Worm (Caenorhabditis elegans): ENCODE measurements around the gene C28H8.3.
A peak's percentile ranks its signal among the peaks of the same experiment; 100 is the strongest.

C28H8.3 gene

ce11 chrIII:5938790-5939452 is 30.4 kb downstream of the C28H8.3 start:
- TF ChIP-seq skn-1 (tag; optimal IDR thresholded peaks at IDR 0.05), result peak; percentile 19
- no peak for TF ChIP-seq nhr-90 (tag; optimal IDR thresholded peaks at IDR 0.05; ENCODE audit: poor library complexity)
- no peak for TF ChIP-seq grh-1 (GFP tag; IDR thresholded peaks at IDR 0.05)
- peak; percentile 67 for TF ChIP-seq nhr-85 (tag)

ce11 chrIII:5939453-5940296 is 31.2 kb downstream of the C28H8.3 start, which contains the start of gene ubq-1:
Gene ubq-1, plus strand, starts transcription at chrIII:5940254.
- TF ChIP-seq rnt-1 (tag; optimal IDR thresholded peaks at IDR 0.05) (peak; percentile 18), elt-2 (tag; optimal IDR thresholded peaks at IDR 0.05) (peak; percentile 19), snu-23 (GFP tag; optimal IDR thresholded peaks at IDR 0.05) (peak; percentile 1), efl-1 (optimal IDR thresholded peaks at IDR 0.05) (no peak), efl-1 (GFP tag; optimal IDR thresholded peaks at IDR 0.05 in 1 of 2) (peak in 1 of 2 experiments; percentile 65), zip-4 (GFP tag; optimal IDR thresholded peaks at IDR 0.05) (peak; percentile 55), xbp-1 (tag; optimal IDR thresholded peaks at IDR 0.05) (no peak), mep-1 (tag; optimal IDR thresholded peaks at IDR 0.05) (peak; percentile 34), nhr-47 (tag; optimal IDR thresholded peaks at IDR 0.05) (no peak), pax-3 (tag; optimal IDR thresholded peaks at IDR 0.05) (no peak), nhr-19 (GFP tag; conservative IDR thresholded peaks at IDR 0.05) (0 out of 2 replicates have a peak, but pooled peaks have one; percentile 20), lin-35 (GFP tag; optimal IDR thresholded peaks at IDR 0.05) (peak in 1 of 2 experiments; percentile 15), Y116A8C.19 (tag; optimal IDR thresholded peaks at IDR 0.05; ENCODE audit: borderline replicate concordance) (no peak), dsc-1 (tag; optimal IDR thresholded peaks at IDR 0.05) (peak; percentile 14), nhr-71 (tag; optimal IDR thresholded peaks at IDR 0.05) (peak; percentile 48), ces-1 (GFP tag; optimal IDR thresholded peaks at IDR 0.05) (no peak), ceh-82 (tag; optimal IDR thresholded peaks at IDR 0.05) (no peak), lin-13 (GFP tag; optimal IDR thresholded peaks at IDR 0.05) (no peak), egl-27 (tag; optimal IDR thresholded peaks at IDR 0.05) (no peak), sup-37 (GFP tag; optimal IDR thresholded peaks at IDR 0.05) (no peak), nhr-20 (tag; optimal IDR thresholded peaks at IDR 0.05) (no peak), ztf-4 (tag; optimal IDR thresholded peaks at IDR 0.05) (peak; percentile 42)

ce11 chrIII:5940525-5940974 is 32.0 kb downstream of the C28H8.3 start:
- no peak for TF ChIP-seq nhr-84 (tag; optimal IDR thresholded peaks at IDR 0.05)
- TF ChIP-seq nhr-20 (tag; optimal IDR thresholded peaks at IDR 0.05), result peak; percentile 59
- TF ChIP-seq ceh-88 (GFP tag; IDR thresholded peaks at IDR 0.05), result no peak
- TF ChIP-seq lin-39 (tag; optimal IDR thresholded peaks at IDR 0.05), result no peak
- peak; percentile 1 to 33 (median 24) for TF ChIP-seq dpl-1 (GFP tag; optimal IDR thresholded peaks at IDR 0.05)
- no peak for TF ChIP-seq isw-1 (GFP tag; IDR thresholded peaks at IDR 0.05)
- TF ChIP-seq lin-15B (tag; optimal IDR thresholded peaks at IDR 0.05), result no peak
- TF ChIP-seq nhr-90 (tag; optimal IDR thresholded peaks at IDR 0.05; ENCODE audit: poor library complexity), result no peak
- TF ChIP-seq ceh-82 (tag; optimal IDR thresholded peaks at IDR 0.05), result peak in 1 of 3 experiments; percentile 67
- peak; percentile 55 for TF ChIP-seq nhr-19 (GFP tag; conservative IDR thresholded peaks at IDR 0.05)
- TF ChIP-seq ces-1 (GFP tag; optimal IDR thresholded peaks at IDR 0.05), result no peak
- peak; percentile 35 for TF ChIP-seq tbx-2 (tag; optimal IDR thresholded peaks at IDR 0.05)
- TF ChIP-seq nhr-28 (tag; optimal IDR thresholded peaks at IDR 0.05), result no peak
- TF ChIP-seq efl-3 (GFP tag; optimal IDR thresholded peaks at IDR 0.05), result no peak
- TF ChIP-seq ztf-11 (tag; optimal IDR thresholded peaks at IDR 0.05), result peak in 1 of 2 experiments; percentile 38
- TF ChIP-seq nhr-77 (tag; optimal IDR thresholded peaks at IDR 0.05), result peak; percentile 3
- no peak for TF ChIP-seq sptf-1 (tag; optimal IDR thresholded peaks at IDR 0.05)
- peak; percentile 24 for TF ChIP-seq F16B12.6 (tag; optimal IDR thresholded peaks at IDR 0.05)
- peak; percentile 87 for TF ChIP-seq unc-130 (tag; optimal IDR thresholded peaks at IDR 0.05)
- TF ChIP-seq swsn-7 (tag; optimal IDR thresholded peaks at IDR 0.05), result peak; percentile 52
- no peak for TF ChIP-seq ceh-90 (tag; optimal IDR thresholded peaks at IDR 0.05)
- TF ChIP-seq mef-2 (tag; optimal IDR thresholded peaks at IDR 0.05), result peak; percentile 39
- peak; percentile 21 for TF ChIP-seq irx-1 (tag; optimal IDR thresholded peaks at IDR 0.05)
- TF ChIP-seq aly-2 (tag; optimal IDR thresholded peaks at IDR 0.05), result peak; percentile 68
- no peak for TF ChIP-seq hlh-17 (GFP tag; optimal IDR thresholded peaks at IDR 0.05; ENCODE audit: borderline replicate concordance)
- peak; percentile 48 to 75 for TF ChIP-seq lin-35 (GFP tag; optimal IDR thresholded peaks at IDR 0.05)
- TF ChIP-seq hpl-2 (GFP tag; optimal IDR thresholded peaks at IDR 0.05), result no peak
